Fruit fly (Drosophila melanogaster) whole organism, embryonic: ENCODE measurements around the gene CG4004.

Experiments
- CG12219 ChIP-seq: fragments of 200-800 bp; sonication (Bioruptor generic); optimal IDR thresholded peaks from 3 replicates; lab custom pipeline; 2018; ENCODE audit warnings: missing biosample characterization, mild to moderate bottlenecking, missing genetic modification characterization
- CG15073 ChIP-seq: fragments of 200-800 bp; sonication (Bioruptor generic); optimal IDR thresholded peaks from 2 replicates; lab custom pipeline; 2016; ENCODE audit warnings: missing biosample characterization, missing genetic modification characterization
- CG2202 ChIP-seq: fragments of 200-800 bp; sonication (Bioruptor generic); optimal IDR thresholded peaks from 2 replicates; lab custom pipeline; 2018; ENCODE audit warnings: missing biosample characterization, mild to moderate bottlenecking, missing genetic modification characterization
- CG5245 ChIP-seq: fragments of 200-800 bp; sonication (Bioruptor generic); optimal IDR thresholded peaks from 3 replicates; lab custom pipeline; 2016; ENCODE audit warnings: missing biosample characterization, missing genetic modification characterization
- CTCF ChIP-seq: fragments of 200-800 bp; sonication (Bioruptor generic); optimal IDR thresholded peaks from 2 replicates; lab custom pipeline; 2017; ENCODE audit warnings: missing biosample characterization, mild to moderate bottlenecking, missing genetic modification characterization, moderate library complexity
- Dip3 ChIP-seq: fragments of 200-800 bp; sonication (Bioruptor generic); optimal IDR thresholded peaks from 3 replicates; lab custom pipeline; 2016; ENCODE audit warnings: missing biosample characterization, missing genetic modification characterization
- Hmx ChIP-seq: fragments of 200-800 bp; sonication (Bioruptor generic); optimal IDR thresholded peaks from 2 replicates; lab custom pipeline; 2016; ENCODE audit warnings: missing biosample characterization, missing genetic modification characterization
- dm ChIP-seq: fragments of 200-800 bp; sonication (Bioruptor generic); optimal IDR thresholded peaks from 3 replicates; lab custom pipeline; 2016; ENCODE audit warnings: missing biosample characterization, missing genetic modification characterization
- hth ChIP-seq: fragments of >200 bp; optimal IDR thresholded peaks from 2 replicates; lab custom pipeline; 2017; ENCODE audit warnings: inconsistent platforms
- insv ChIP-seq, 2 experiments: fragments of 200-800 bp; sonication (Bioruptor generic); optimal IDR thresholded peaks; 3 replicates each; lab custom pipeline; 2016 to 2018; ENCODE audit warnings: missing biosample characterization in 2 of 2, missing genetic modification characterization in 2 of 2
- klu ChIP-seq: fragments of 200-800 bp; sonication (Bioruptor generic); IDR thresholded peaks from 2 replicates; pipeline ENCODE4 v1.3.6; 2022; ENCODE audit warnings: missing biosample characterization, missing genetic modification characterization
- knrl ChIP-seq: fragments of 200-800 bp; sonication (Bioruptor generic); IDR thresholded peaks from 3 replicates; pipeline ENCODE4 v1.3.6; 2022; ENCODE audit warnings: missing biosample characterization, missing genetic modification characterization; ENCODE audit not compliant: partially characterized antibody
- shn ChIP-seq: fragments of 200-800 bp; sonication (Bioruptor generic); optimal IDR thresholded peaks from 3 replicates; lab custom pipeline; 2016; ENCODE audit warnings: missing biosample characterization, missing genetic modification characterization

DNA sequence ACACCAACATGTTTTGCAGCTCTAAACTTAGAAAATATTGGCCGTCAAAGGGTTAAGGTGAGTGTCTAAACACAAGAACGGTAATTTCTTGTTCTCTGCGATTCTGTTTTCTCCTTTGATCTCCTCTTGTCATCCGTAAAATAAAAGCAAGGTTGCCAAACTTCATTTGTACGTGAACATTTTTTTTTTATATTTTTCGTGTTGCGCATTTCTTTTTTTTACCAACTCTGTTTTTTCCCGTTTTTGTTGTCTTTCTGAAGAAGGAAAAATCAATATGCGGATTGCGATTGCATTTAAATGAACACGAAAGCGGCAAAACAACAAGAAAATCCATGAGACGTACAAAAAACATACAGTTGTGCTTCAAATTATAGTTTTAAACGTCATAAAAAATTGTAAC, 4.2 kb upstream of the CG4004 start:
- TF ChIP-seq CG2202 (tag; lab: Kevin White, UChicago): no peak
- no peak for TF ChIP-seq CG15073 (GFP tag; lab: Kevin White, UChicago)
- no peak for TF ChIP-seq hth (lab: Kevin White, UChicago)
- no peak for TF ChIP-seq klu (GFP tag; lab: Robert Waterston, UW)
- no peak for TF ChIP-seq Dip3 (GFP tag; lab: Kevin White, UChicago)
- TF ChIP-seq dm: no peak
- TF ChIP-seq knrl (GFP tag; lab: Robert Waterston, UW): no peak
- no peak for TF ChIP-seq CG12219 (GFP tag; lab: Kevin White, UChicago)
- TF ChIP-seq Hmx: no peak
- TF ChIP-seq CG5245 (GFP tag; lab: Kevin White, UChicago): no peak
- TF ChIP-seq insv (GFP tag; optimal IDR thresholded peaks at IDR 0.05; lab: Kevin White, UChicago): no peak
- no peak for TF ChIP-seq CTCF (GFP tag; lab: Kevin White, UChicago)
- TF ChIP-seq shn (GFP tag; lab: Kevin White, UChicago): no peak
